Worm (Caenorhabditis elegans) whole organism, L4 larva: ENCODE measurements around the gene C55A6.12.

Source experiments
- F10B5.3 ChIP-seq: sonication (generic microtip); optimal IDR thresholded peaks from 2 replicates; lab custom pipeline; 2016; ENCODE audit warnings: mild to moderate bottlenecking, missing genetic modification characterization, missing compliant biosample characterization

C55A6.12 gene

DNA sequence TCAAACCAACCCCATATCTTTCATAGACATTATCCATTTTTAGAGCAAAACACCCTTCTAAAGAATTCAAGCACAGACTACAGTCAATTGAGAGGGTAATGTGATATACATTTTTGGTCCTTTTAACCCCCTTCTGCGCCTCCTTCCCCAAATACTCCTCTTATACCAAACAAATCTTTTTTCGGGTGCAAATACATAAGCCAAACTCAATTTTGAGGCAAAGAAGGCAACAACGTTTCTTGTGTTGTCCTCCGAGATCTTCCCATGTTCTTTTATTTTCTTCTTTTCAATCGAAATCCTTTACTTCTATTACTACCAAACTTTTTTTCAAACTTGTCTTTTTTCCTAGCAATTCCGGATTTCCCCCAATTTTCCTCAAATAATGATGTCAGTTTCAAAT is 48.0 kb downstream of the C55A6.12 start:
- no peak for TF ChIP-seq F10B5.3
- TF ChIP-seq, all 104 proteins: peak for 0
